Fruit fly (Drosophila melanogaster) whole organism, adult: Measurements from ENCODE around the gene CG46281.

Experiments
- CG7045 ChIP-seq: fragments of 200-800 bp; sonication (Bioruptor generic); optimal IDR thresholded peaks from 2 replicates; lab custom pipeline; 2017; ENCODE audit warnings: missing biosample characterization, mild to moderate bottlenecking, missing genetic modification characterization
- CG7101 ChIP-seq: fragments of 200-800 bp; sonication (Bioruptor generic); optimal IDR thresholded peaks from 2 replicates; lab custom pipeline; 2018; ENCODE audit warnings: missing biosample characterization, mild to moderate bottlenecking, missing genetic modification characterization, moderate library complexity
- cnc ChIP-seq, 2 experiments: fragments of >200 bp; optimal IDR thresholded peaks; 2 replicates each; lab custom pipeline; 2017
- pad ChIP-seq: fragments of 200-800 bp; sonication (Bioruptor generic); optimal IDR thresholded peaks from 3 replicates; lab custom pipeline; 2017; ENCODE audit warnings: missing biosample characterization, missing genetic modification characterization, mild to moderate bottlenecking, moderate library complexity, missing genetic modification reagents

- TF ChIP-seq CG7045 (GFP tag; lab: Kevin White, UChicago) = no peak
- no peak for TF ChIP-seq pad (GFP tag; lab: Kevin White, UChicago)
- no peak for TF ChIP-seq cnc (optimal IDR thresholded peaks at IDR 0.05; lab: Kevin White, UChicago)
- no peak for TF ChIP-seq CG7101
These were observed 11.7 kb downstream of the CG46281 start for dm6 chr3R:13018284-13018900.
